Worm (Caenorhabditis elegans): ENCODE results near the gene T22G5.1.

- no peak for TF ChIP-seq unc-62 (GFP tag; optimal IDR thresholded peaks at IDR 0.05 in 1 of 2)
- no peak for TF ChIP-seq unc-62 (tag; optimal IDR thresholded peaks at IDR 0.05)
- TF ChIP-seq ZK546.5 (tag; optimal IDR thresholded peaks at IDR 0.05): no peak
- TF ChIP-seq lin-39 (tag; optimal IDR thresholded peaks at IDR 0.05): no peak
- TF ChIP-seq nhr-11 (tag; optimal IDR thresholded peaks at IDR 0.05): no peak
- TF ChIP-seq nhr-42 (GFP tag; IDR thresholded peaks at IDR 0.05): no peak
Observed at ce11 chrV:13866353-13866752, 10.3 kb upstream of the T22G5.1 start, which contains the start of gene nhr-175.

Data from whole organism, L4 larva.